Fruit fly (Drosophila melanogaster): ENCODE measurements around the gene Thor.

Thor gene

DNA sequence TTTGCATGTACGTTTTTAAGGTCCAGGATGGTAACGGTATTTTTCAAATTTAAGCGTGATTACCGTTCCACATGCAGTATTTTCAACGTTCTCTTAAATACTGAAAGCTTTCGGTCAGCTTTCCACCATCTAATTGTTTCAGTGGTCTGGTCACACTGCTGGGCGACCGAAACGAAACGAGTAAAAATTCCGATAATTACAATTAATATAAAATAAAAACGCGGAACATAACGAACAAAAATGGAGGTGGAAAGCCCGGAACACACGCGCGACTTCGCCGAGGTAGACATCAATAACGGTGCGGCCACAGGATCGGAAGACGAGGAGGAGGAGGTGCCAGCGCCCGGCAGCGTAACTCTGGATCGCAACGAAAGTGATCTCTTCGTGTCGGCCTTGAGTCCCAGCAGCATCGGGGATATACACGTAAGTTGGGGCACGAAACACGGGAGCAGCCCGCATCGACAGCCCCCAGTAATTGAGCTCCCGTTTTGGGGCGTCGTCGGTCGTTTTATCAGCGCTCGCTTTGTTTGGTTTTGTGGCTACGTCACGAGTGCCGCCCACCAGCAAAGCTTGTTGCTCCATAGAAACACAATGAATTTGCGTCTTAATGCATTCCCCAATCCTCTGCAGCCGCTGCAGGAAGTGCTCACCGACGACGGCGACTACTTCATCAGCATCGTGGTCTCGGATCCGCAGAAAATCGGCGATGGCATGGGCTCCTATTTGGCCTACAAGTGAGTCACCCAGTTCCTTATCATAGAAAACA lies 28.5 kb upstream of the Thor start, which contains the start of gene Snx1 (continued):
- peak; percentile 18 for TF ChIP-seq CG12155 (GFP tag; optimal IDR thresholded peaks at IDR 0.05)
- no peak for TF ChIP-seq seq (GFP tag; IDR thresholded peaks at IDR 0.05)
- peak; percentile 67 for TF ChIP-seq MBD-R2 (GFP tag; IDR thresholded peaks at IDR 0.05)
- peak; percentile 35 for TF ChIP-seq CG4617 (GFP tag; optimal IDR thresholded peaks at IDR 0.05; ENCODE audit: borderline replicate concordance)
- no peak for TF ChIP-seq dm (GFP tag; optimal IDR thresholded peaks at IDR 0.05)
- TF ChIP-seq pzg (GFP tag; optimal IDR thresholded peaks at IDR 0.05) = peak; percentile 71
- TF ChIP-seq E2f2 (GFP tag; IDR thresholded peaks at IDR 0.05) = peak; percentile 35; the same call in 1 of the 2 replicates
- peak; percentile 60 for TF ChIP-seq Dp (GFP tag; optimal IDR thresholded peaks at IDR 0.05)
- TF ChIP-seq shn (GFP tag; optimal IDR thresholded peaks at IDR 0.05) = no peak
- TF ChIP-seq CHES-1-like (GFP tag; optimal IDR thresholded peaks at IDR 0.05) = no peak
- TF ChIP-seq maf-S (GFP tag; optimal IDR thresholded peaks at IDR 0.05) = no peak
- TF ChIP-seq fru (optimal IDR thresholded peaks at IDR 0.05) = no peak
- no peak for TF ChIP-seq CG7928 (GFP tag; optimal IDR thresholded peaks at IDR 0.05)
- peak; percentile 31 for TF ChIP-seq nerfin-1 (tag; optimal IDR thresholded peaks at IDR 0.05)
- no peak for TF ChIP-seq Adf1 (GFP tag; IDR thresholded peaks at IDR 0.05)
- peak; percentile 49 for TF ChIP-seq CG12659 (GFP tag; optimal IDR thresholded peaks at IDR 0.05)
- no peak for TF ChIP-seq CG9727 (GFP tag; optimal IDR thresholded peaks at IDR 0.05)
- no peak for TF ChIP-seq Ssrp (tag; optimal IDR thresholded peaks at IDR 0.05)
- TF ChIP-seq CG10431 (GFP tag; optimal IDR thresholded peaks at IDR 0.05) = no peak
- TF ChIP-seq gt (GFP tag; IDR thresholded peaks at IDR 0.05) = no peak
- TF ChIP-seq salm (tag; optimal IDR thresholded peaks at IDR 0.05) = no peak
- TF ChIP-seq gcm2 (GFP tag; optimal IDR thresholded peaks at IDR 0.05) = no peak
- TF ChIP-seq danr (GFP tag; IDR thresholded peaks at IDR 0.05) = no peak
- no peak for TF ChIP-seq Tbp (GFP tag; optimal IDR thresholded peaks at IDR 0.05)
- no peak for TF ChIP-seq D (optimal IDR thresholded peaks at IDR 0.05)
- no peak for TF ChIP-seq D (GFP tag; optimal IDR thresholded peaks at IDR 0.05)
- TF ChIP-seq CG10959 (GFP tag; IDR thresholded peaks at IDR 0.05) = no peak
- TF ChIP-seq CG6175 (GFP tag; IDR thresholded peaks at IDR 0.05) = no peak
- TF ChIP-seq CG7786 (GFP tag; optimal IDR thresholded peaks at IDR 0.05) = no peak
- TF ChIP-seq Hmr (GFP tag; optimal IDR thresholded peaks at IDR 0.05) = no peak
- no peak for TF ChIP-seq Nf-YB (GFP tag; optimal IDR thresholded peaks at IDR 0.05)
- TF ChIP-seq psq (GFP tag; optimal IDR thresholded peaks at IDR 0.05) = no peak
- TF ChIP-seq lbe (GFP tag; optimal IDR thresholded peaks at IDR 0.05) = no peak
- no peak for TF ChIP-seq lab (GFP tag; optimal IDR thresholded peaks at IDR 0.05)
- no peak for TF ChIP-seq CG4282 (GFP tag; optimal IDR thresholded peaks at IDR 0.05)
- TF ChIP-seq Lhr (GFP tag; optimal IDR thresholded peaks at IDR 0.05) = peak; percentile 20
- no peak for TF ChIP-seq CG11723 (GFP tag; optimal IDR thresholded peaks at IDR 0.05)
- TF ChIP-seq aop (GFP tag; IDR thresholded peaks at IDR 0.05) = no peak
- TF ChIP-seq BEAF-32 (GFP tag; optimal IDR thresholded peaks at IDR 0.05) = peak; percentile 29
- TF ChIP-seq C15 (GFP tag; IDR thresholded peaks at IDR 0.05) = no peak
- no peak for TF ChIP-seq CG13775 (GFP tag; optimal IDR thresholded peaks at IDR 0.05)
- TF ChIP-seq CG4360 (GFP tag; IDR thresholded peaks at IDR 0.05) = no peak
- no peak for TF ChIP-seq tgo (GFP tag; IDR thresholded peaks at IDR 0.05)
- TF ChIP-seq Rx (GFP tag; IDR thresholded peaks at IDR 0.05) = no peak
- TF ChIP-seq CG6813 (GFP tag; optimal IDR thresholded peaks at IDR 0.05) = no peak
- TF ChIP-seq Elba2 (GFP tag; optimal IDR thresholded peaks at IDR 0.05) = no peak
- no peak for TF ChIP-seq lov (optimal IDR thresholded peaks at IDR 0.05)
- no peak for TF ChIP-seq lov (GFP tag; IDR thresholded peaks at IDR 0.05)
- TF ChIP-seq Myb (GFP tag; optimal IDR thresholded peaks at IDR 0.05) = peak; percentile 95
- TF ChIP-seq MESR4 (GFP tag; optimal IDR thresholded peaks at IDR 0.05) = peak; percentile 54
- TF ChIP-seq twi (tag; optimal IDR thresholded peaks at IDR 0.05) = no peak
